Fruit fly (Drosophila melanogaster) whole organism, adult: Measurements from ENCODE around the gene Galphai.
A peak's percentile ranks its signal among the peaks of the same experiment; 100 is the strongest.

Experiments used
- CG11617 ChIP-seq: fragments of 200-800 bp; sonication (Bioruptor generic); optimal IDR thresholded peaks from 2 replicates; lab custom pipeline; 2017; ENCODE audit warnings: mild to moderate bottlenecking, missing biosample characterization, missing genetic modification reagents, missing genetic modification characterization
- CG12768 ChIP-seq: fragments of 200-800 bp; sonication (Bioruptor generic); optimal IDR thresholded peaks from 2 replicates; lab custom pipeline; 2017; ENCODE audit warnings: missing biosample characterization, missing genetic modification characterization, mild to moderate bottlenecking, moderate library complexity, missing genetic modification reagents
- CG14711 ChIP-seq: fragments of 200-800 bp; sonication (Bioruptor generic); optimal IDR thresholded peaks from 2 replicates; lab custom pipeline; 2018; ENCODE audit warnings: missing biosample characterization, mild to moderate bottlenecking, missing genetic modification characterization, moderate library complexity
- CG1620 ChIP-seq: fragments of 200-800 bp; sonication (Bioruptor generic); optimal IDR thresholded peaks from 2 replicates; lab custom pipeline; 2016; ENCODE audit warnings: missing biosample characterization, missing genetic modification characterization
- CG33017 ChIP-seq: fragments of 200-800 bp; sonication (Bioruptor generic); optimal IDR thresholded peaks from 2 replicates; lab custom pipeline; 2018; ENCODE audit warnings: missing biosample characterization, mild to moderate bottlenecking, missing genetic modification characterization, moderate library complexity
- CG5204 ChIP-seq: fragments of 200-800 bp; sonication (Bioruptor generic); optimal IDR thresholded peaks from 2 replicates; lab custom pipeline; 2016; ENCODE audit warnings: missing biosample characterization, missing genetic modification characterization
- CG7045 ChIP-seq: fragments of 200-800 bp; sonication (Bioruptor generic); optimal IDR thresholded peaks from 2 replicates; lab custom pipeline; 2017; ENCODE audit warnings: missing biosample characterization, mild to moderate bottlenecking, missing genetic modification characterization
- CG7101 ChIP-seq: fragments of 200-800 bp; sonication (Bioruptor generic); optimal IDR thresholded peaks from 2 replicates; lab custom pipeline; 2018; ENCODE audit warnings: missing biosample characterization, mild to moderate bottlenecking, missing genetic modification characterization, moderate library complexity
- Clk ChIP-seq: fragments of 200-800 bp; sonication (Bioruptor generic); optimal IDR thresholded peaks from 2 replicates; lab custom pipeline; 2017; ENCODE audit warnings: missing biosample characterization, missing genetic modification characterization
- Crg-1 ChIP-seq: fragments of 200-800 bp; sonication (Bioruptor generic); optimal IDR thresholded peaks from 2 replicates; lab custom pipeline; 2016; ENCODE audit warnings: missing biosample characterization, missing genetic modification characterization
- Hr96 ChIP-seq: fragments of 200-800 bp; sonication (Bioruptor generic); optimal IDR thresholded peaks from 2 replicates; lab custom pipeline; 2016; ENCODE audit warnings: missing biosample characterization, missing genetic modification characterization
- Mnt ChIP-seq: fragments of 200-800 bp; sonication (Bioruptor generic); optimal IDR thresholded peaks from 2 replicates; lab custom pipeline; 2016; ENCODE audit warnings: missing biosample characterization, mild to moderate bottlenecking, missing genetic modification characterization
- bab1 ChIP-seq: fragments of 200-800 bp; sonication (Bioruptor generic); optimal IDR thresholded peaks from 3 replicates; lab custom pipeline; 2019; ENCODE audit warnings: missing biosample characterization, mild to moderate bottlenecking, missing genetic modification characterization, moderate library complexity
- cic ChIP-seq: fragments of 200-800 bp; sonication (Bioruptor generic); optimal IDR thresholded peaks from 2 replicates; lab custom pipeline; 2017; ENCODE audit warnings: missing biosample characterization, mild to moderate bottlenecking, missing genetic modification characterization, moderate library complexity
- cnc ChIP-seq, 2 experiments: fragments of >200 bp; optimal IDR thresholded peaks; 2 replicates each; lab custom pipeline; 2017
- kay ChIP-seq: fragments of 200-800 bp; sonication (Bioruptor generic); peaks from one replicate; lab custom pipeline; 2016; ENCODE audit warnings: missing biosample characterization, missing genetic modification characterization, borderline replicate concordance
- ovo ChIP-seq: fragments of 200-800 bp; sonication (Bioruptor generic); optimal IDR thresholded peaks from 2 replicates; lab custom pipeline; 2016; ENCODE audit warnings: missing biosample characterization, missing genetic modification characterization
- pad ChIP-seq: fragments of 200-800 bp; sonication (Bioruptor generic); optimal IDR thresholded peaks from 3 replicates; lab custom pipeline; 2017; ENCODE audit warnings: missing biosample characterization, missing genetic modification characterization, mild to moderate bottlenecking, moderate library complexity, missing genetic modification reagents
- tj ChIP-seq: fragments of 200-800 bp; sonication (Bioruptor generic); optimal IDR thresholded peaks from 3 replicates; lab custom pipeline; 2017; ENCODE audit warnings: missing biosample characterization, mild to moderate bottlenecking, missing genetic modification characterization, moderate library complexity
- toe ChIP-seq: fragments of 200-800 bp; sonication (Bioruptor generic); optimal IDR thresholded peaks from 2 replicates; lab custom pipeline; 2016; ENCODE audit warnings: missing biosample characterization, missing genetic modification characterization

Galphai gene

dm6 chr3L:6993350-6993749 lies 13.5 kb upstream of the Galphai start:
- no peak for TF ChIP-seq toe
- no peak for TF ChIP-seq CG12768
- no peak for TF ChIP-seq CG33017
- no peak for TF ChIP-seq CG11617 (GFP tag; lab: Kevin White, UChicago)
- TF ChIP-seq kay (GFP tag; lab: Kevin White, UChicago): no peak
- TF ChIP-seq tj: no peak
- no peak for TF ChIP-seq CG7101
- no peak for TF ChIP-seq Mnt (GFP tag; lab: Kevin White, UChicago)
- no peak for TF ChIP-seq CG5204 (GFP tag; lab: Kevin White, UChicago)
- no peak for TF ChIP-seq cic (GFP tag; lab: Kevin White, UChicago)
- TF ChIP-seq Hr96 (GFP tag; lab: Kevin White, UChicago): no peak
- TF ChIP-seq ovo: no peak
- TF ChIP-seq Crg-1 (GFP tag; lab: Kevin White, UChicago): no peak
- TF ChIP-seq CG14711 (tag; lab: Kevin White, UChicago): no peak
- TF ChIP-seq CG1620: no peak
- no peak for TF ChIP-seq pad (GFP tag; lab: Kevin White, UChicago)
- TF ChIP-seq Clk (GFP tag; lab: Kevin White, UChicago): no peak
- no peak for TF ChIP-seq cnc (optimal IDR thresholded peaks at IDR 0.05; lab: Kevin White, UChicago)
- no peak for TF ChIP-seq bab1 (GFP tag; lab: Kevin White, UChicago)

- TF ChIP-seq CG7101 (no peak), Mnt (GFP tag; lab: Kevin White, UChicago) (no peak), CG14711 (tag; lab: Kevin White, UChicago) (no peak), Clk (GFP tag; lab: Kevin White, UChicago) (no peak), pad (GFP tag; lab: Kevin White, UChicago) (no peak), CG7045 (no peak), Hr96 (GFP tag; lab: Kevin White, UChicago) (no peak), CG11617 (GFP tag; lab: Kevin White, UChicago) (no peak), Crg-1 (GFP tag; lab: Kevin White, UChicago) (no peak)
Measured at dm6 chr3L:6990288-6990687, 10.4 kb upstream of the Galphai start, which contains the start of gene bin. TSS of gene bin (plus strand) at chr3L:6990622.

- TF ChIP-seq CG5204 (GFP tag; lab: Kevin White, UChicago) (no peak), pad (GFP tag; lab: Kevin White, UChicago) (peak; percentile 18), CG7101 (peak; percentile 14), Clk (GFP tag; lab: Kevin White, UChicago) (no peak), CG7045 (peak; percentile 26), ovo (no peak), CG11617 (GFP tag; lab: Kevin White, UChicago) (no peak), bab1 (GFP tag; lab: Kevin White, UChicago) (peak; percentile 17)
Measured at dm6 chr3L:6988942-6989569, 9.2 kb upstream of the Galphai start.

- TF ChIP-seq ovo (no peak), tj (peak; percentile 39)
Measured at dm6 chr3L:6984486-6984885, 4.6 kb upstream of the Galphai start, which contains the start of the genes CG32388 and CG43439. TSS of gene CG32388 (minus strand) at chr3L:6984586. TSS of gene CG43439 (minus strand) at chr3L:6984586.

dm6 chr3L:6981823-6982222 lies 2.0 kb upstream of the Galphai start:
- no peak for TF ChIP-seq CG1620
- no peak for TF ChIP-seq ovo
- TF ChIP-seq pad (GFP tag; lab: Kevin White, UChicago): no peak
- TF ChIP-seq cnc (optimal IDR thresholded peaks at IDR 0.05; lab: Kevin White, UChicago): no peak
- TF ChIP-seq CG14711 (tag; lab: Kevin White, UChicago): no peak
- TF ChIP-seq CG33017: no peak
- TF ChIP-seq CG12768: no peak
- no peak for TF ChIP-seq Crg-1 (GFP tag; lab: Kevin White, UChicago)

- TF ChIP-seq Hr96 (GFP tag; lab: Kevin White, UChicago) (no peak), Clk (GFP tag; lab: Kevin White, UChicago) (no peak), cic (GFP tag; lab: Kevin White, UChicago) (no peak), CG1620 (no peak), toe (no peak), CG7045 (no peak), kay (GFP tag; lab: Kevin White, UChicago) (no peak), pad (GFP tag; lab: Kevin White, UChicago) (no peak), Mnt (GFP tag; lab: Kevin White, UChicago) (no peak), Crg-1 (GFP tag; lab: Kevin White, UChicago) (no peak), tj (no peak), cnc (optimal IDR thresholded peaks at IDR 0.05; lab: Kevin White, UChicago) (no peak), CG14711 (tag; lab: Kevin White, UChicago) (no peak), CG5204 (GFP tag; lab: Kevin White, UChicago) (no peak)
Measured at dm6 chr3L:6981109-6981741, 1.4 kb upstream of the Galphai start.

dm6 chr3L:6980553-6980952 lies 709 bp upstream of the Galphai start:
- TF ChIP-seq Clk (GFP tag; lab: Kevin White, UChicago): no peak
- no peak for TF ChIP-seq pad (GFP tag; lab: Kevin White, UChicago)
- TF ChIP-seq ovo: no peak
- TF ChIP-seq cnc (optimal IDR thresholded peaks at IDR 0.05; lab: Kevin White, UChicago): no peak
- no peak for TF ChIP-seq CG5204 (GFP tag; lab: Kevin White, UChicago)
- no peak for TF ChIP-seq kay (GFP tag; lab: Kevin White, UChicago)
- no peak for TF ChIP-seq CG7045
- no peak for TF ChIP-seq Mnt (GFP tag; lab: Kevin White, UChicago)
- TF ChIP-seq tj: no peak
- no peak for TF ChIP-seq CG12768
- TF ChIP-seq CG1620: no peak
- TF ChIP-seq cic (GFP tag; lab: Kevin White, UChicago): no peak
- TF ChIP-seq CG7101: no peak
- TF ChIP-seq CG33017: no peak
- no peak for TF ChIP-seq toe
- TF ChIP-seq bab1 (GFP tag; lab: Kevin White, UChicago): no peak
- TF ChIP-seq CG11617 (GFP tag; lab: Kevin White, UChicago): no peak
